Worm (Caenorhabditis elegans): Measurements from ENCODE around the gene dhcr-7.

- TF ChIP-seq lsy-2 (tag; optimal IDR thresholded peaks at IDR 0.05) (no peak), ama-1 (optimal IDR thresholded peaks at IDR 0.05) (no peak), lin-11 (tag; optimal IDR thresholded peaks at IDR 0.05) (no peak), unc-62 (GFP tag; optimal IDR thresholded peaks at IDR 0.05) (no peak), Y55F3AM.14 (GFP tag; optimal IDR thresholded peaks at IDR 0.05) (no peak), dmd-4 (tag; optimal IDR thresholded peaks at IDR 0.05) (no peak), F13H6.1 (tag; optimal IDR thresholded peaks at IDR 0.05) (no peak), ceh-82 (tag; optimal IDR thresholded peaks at IDR 0.05) (no peak), nhr-23 (tag; optimal IDR thresholded peaks at IDR 0.05) (no peak), lin-39 (tag; optimal IDR thresholded peaks at IDR 0.05) (no peak), elt-3 (tag; optimal IDR thresholded peaks at IDR 0.05) (no peak)
These were observed 48.9 kb upstream of the dhcr-7 start, which contains the start of gene famh-161 for ce11 chrV:20534072-20534471.
